Fruit fly (Drosophila melanogaster): ENCODE measurements around the gene Cftr.

The Cftr gene

dm6 chr3R:24525983-24526661 lies 17.6 kb downstream of the Cftr start (continued):
- 0 out of 2 replicates have a peak, but pooled peaks have one; percentile 8 for TF ChIP-seq CG6689 (GFP tag; IDR thresholded peaks at IDR 0.05)
- TF ChIP-seq CG30403 (GFP tag; optimal IDR thresholded peaks at IDR 0.05), result peak; percentile 21
- TF ChIP-seq Ptx1 (GFP tag; IDR thresholded peaks at IDR 0.05), result peak; percentile 54; the same call in 1 of the 2 replicates
- TF ChIP-seq Rfx (GFP tag; IDR thresholded peaks at IDR 0.05), result peak; percentile 53
- TF ChIP-seq run (tag; optimal IDR thresholded peaks at IDR 0.05), result no peak
- no peak for TF ChIP-seq CG12942 (GFP tag; optimal IDR thresholded peaks at IDR 0.05)
- no peak for TF ChIP-seq CG10431 (GFP tag; optimal IDR thresholded peaks at IDR 0.05)
- peak; percentile 9 for TF ChIP-seq tin (GFP tag; optimal IDR thresholded peaks at IDR 0.05)
- no peak for TF ChIP-seq pita (GFP tag; optimal IDR thresholded peaks at IDR 0.05)
- peak; percentile 39; the same call in 1 of the 3 replicates for TF ChIP-seq H15 (GFP tag; IDR thresholded peaks at IDR 0.05)
- TF ChIP-seq CG14860 (GFP tag; IDR thresholded peaks at IDR 0.05; ENCODE audit: partially characterized antibody), result no peak
- no peak for TF ChIP-seq CG12744 (GFP tag; optimal IDR thresholded peaks at IDR 0.05)
- TF ChIP-seq CG4730 (GFP tag; IDR thresholded peaks at IDR 0.05), result peak; percentile 14; the same call in 1 of the 2 replicates
- TF ChIP-seq row (GFP tag; IDR thresholded peaks at IDR 0.05), result peak; percentile 47; the same call in 2 of the 3 replicates
- TF ChIP-seq CG8281 (tag; optimal IDR thresholded peaks at IDR 0.05), result no peak
- TF ChIP-seq Xrp1 (GFP tag; IDR thresholded peaks at IDR 0.05), result peak; percentile 12; the same call in 1 of the 2 replicates
- TF ChIP-seq vvl (GFP tag; IDR thresholded peaks at IDR 0.05), result peak; percentile 56
- peak; percentile 85 for TF ChIP-seq Med (GFP tag)

dm6 chr3R:24524426-24524974 lies 19.2 kb downstream of the Cftr start, which contains the start of gene Jhbp12:
Gene Jhbp12 (plus strand): TSS chr3R:24524794.
- no peak for TF ChIP-seq CG31441 (GFP tag; IDR thresholded peaks at IDR 0.05)
- TF ChIP-seq CG10209 (GFP tag; optimal IDR thresholded peaks at IDR 0.05), result no peak
- no peak for TF ChIP-seq CG8290 (GFP tag; optimal IDR thresholded peaks at IDR 0.05)
- peak in 1 of 2 experiments; percentile 6 for TF ChIP-seq CG8290 (tag; optimal IDR thresholded peaks at IDR 0.05)
- peak; percentile 43; the same call in 1 of the 2 replicates for TF ChIP-seq CG13287 (GFP tag; IDR thresholded peaks at IDR 0.05; ENCODE audit: partially characterized antibody)
- peak; percentile 19 for TF ChIP-seq CTCF (GFP tag; optimal IDR thresholded peaks at IDR 0.05)
- TF ChIP-seq HLH3B (GFP tag; IDR thresholded peaks at IDR 0.05), result no peak
- peak; percentile 56 for TF ChIP-seq CG12769 (tag; optimal IDR thresholded peaks at IDR 0.05)
- no peak for TF ChIP-seq kay (GFP tag; optimal IDR thresholded peaks at IDR 0.05)
- no peak for TF ChIP-seq CG8478 (optimal IDR thresholded peaks at IDR 0.05)
- peak; percentile 51 for TF ChIP-seq CG15514 (GFP tag; optimal IDR thresholded peaks at IDR 0.05)
- TF ChIP-seq CG30020 (tag; optimal IDR thresholded peaks at IDR 0.05), result no peak
- peak; percentile 19 for TF ChIP-seq CG10543 (GFP tag; optimal IDR thresholded peaks at IDR 0.05)
- no peak for TF ChIP-seq h (optimal IDR thresholded peaks at IDR 0.05)
- TF ChIP-seq chinmo (GFP tag; IDR thresholded peaks at IDR 0.05; ENCODE audit: partially characterized antibody), result peak; percentile 73; the same call in 1 of the 4 replicates
- TF ChIP-seq CG1603 (tag; optimal IDR thresholded peaks at IDR 0.05), result peak; percentile 16
- TF ChIP-seq CG9932 (GFP tag; IDR thresholded peaks at IDR 0.05), result 0 out of 2 replicates have a peak, but pooled peaks have one; percentile 17
- peak; percentile 27 for TF ChIP-seq abd-A (tag; optimal IDR thresholded peaks at IDR 0.05)
- 0 out of 2 replicates have a peak, but pooled peaks have one; percentile 27 for TF ChIP-seq vvl (GFP tag; IDR thresholded peaks at IDR 0.05)
- peak; percentile 46; the same call in 1 of the 2 replicates for TF ChIP-seq onecut (GFP tag; IDR thresholded peaks at IDR 0.05)
- no peak for TF ChIP-seq CG34376 (GFP tag; optimal IDR thresholded peaks at IDR 0.05)
- TF ChIP-seq vnd (GFP tag; IDR thresholded peaks at IDR 0.05; ENCODE audit: partially characterized antibody), result 0 out of 3 replicates have a peak, but pooled peaks have one; percentile 32
- TF ChIP-seq Rfx (GFP tag; IDR thresholded peaks at IDR 0.05), result peak; percentile 29; the same call in 1 of the 2 replicates
- peak; percentile 7; the same call in 1 of the 3 replicates for TF ChIP-seq dysf (GFP tag; IDR thresholded peaks at IDR 0.05)
- peak; percentile 87 for TF ChIP-seq Blimp-1 (GFP tag; optimal IDR thresholded peaks at IDR 0.05)
- TF ChIP-seq Bgb (GFP tag; IDR thresholded peaks at IDR 0.05; ENCODE audit: partially characterized antibody), result peak; percentile 32; the same call in 1 of the 2 replicates
- TF ChIP-seq CG13123 (GFP tag; optimal IDR thresholded peaks at IDR 0.05), result no peak
- TF ChIP-seq Med (GFP tag), result peak; percentile 72
- TF ChIP-seq Eip74EF (GFP tag; optimal IDR thresholded peaks at IDR 0.05), result peak in 1 of 2 experiments; percentile 39
- no peak for TF ChIP-seq TFAM (GFP tag; optimal IDR thresholded peaks at IDR 0.05)
- no peak for TF ChIP-seq CG7556 (GFP tag; optimal IDR thresholded peaks at IDR 0.05)
- TF ChIP-seq Nf-YC (tag; optimal IDR thresholded peaks at IDR 0.05), result peak; percentile 14
- no peak for TF ChIP-seq Xbp1 (GFP tag; optimal IDR thresholded peaks at IDR 0.05)
